Fruit fly (Drosophila melanogaster) whole organism: Measurements from ENCODE around the gene mus101.

ENCODE experiments used
- CG8478 ChIP-seq: fragments of >200 bp; optimal IDR thresholded peaks from 2 replicates; lab custom pipeline; 2018; ENCODE audit warnings: inconsistent platforms
- Dll ChIP-seq: fragments of >200 bp; optimal IDR thresholded peaks from 2 replicates; lab custom pipeline; 2017
- EcR ChIP-seq, 2 experiments: fragments of >200 bp; optimal IDR thresholded peaks; 2 replicates each; lab custom pipeline; 2017; ENCODE audit warnings: missing biosample characterization in 2 of 2, missing genetic modification characterization in 2 of 2, missing genetic modification reagents in 2 of 2
- pan ChIP-seq: fragments of >200 bp; optimal IDR thresholded peaks from 2 replicates; lab custom pipeline; 2017
- psq ChIP-seq: fragments of >200 bp; optimal IDR thresholded peaks from 2 replicates; lab custom pipeline; 2017

DNA sequence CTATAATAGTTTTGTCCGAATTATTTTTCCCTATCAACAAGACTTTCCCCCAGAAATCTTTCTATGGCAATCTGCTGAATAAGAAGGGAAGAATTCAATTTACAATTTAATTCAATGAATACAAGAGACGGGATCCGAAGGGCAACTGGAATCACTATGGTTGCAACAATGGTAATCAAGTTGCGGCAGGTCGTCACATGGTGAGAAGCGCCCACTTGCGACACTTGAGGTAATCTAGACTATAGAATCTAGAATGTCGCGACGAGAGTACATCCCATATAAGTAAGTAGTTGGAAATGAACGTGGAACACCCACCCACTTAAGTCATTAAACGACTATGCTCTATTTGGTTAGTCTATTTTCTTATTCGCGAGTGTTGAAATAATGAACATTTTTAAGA, 40.1 kb upstream of the mus101 start:
- TF ChIP-seq pan (lab: Kevin White, UChicago), result no peak
- no peak for TF ChIP-seq Dll (lab: Kevin White, UChicago)
- no peak for TF ChIP-seq psq (lab: Kevin White, UChicago)
- no peak for TF ChIP-seq CG8478
- no peak for TF ChIP-seq EcR (GFP tag; optimal IDR thresholded peaks at IDR 0.05; lab: Kevin White, UChicago)
